Worm (Caenorhabditis elegans) whole organism, L3 larva: ENCODE results near the gene C34F11.2.
A peak's percentile ranks its signal among the peaks of the same experiment; 100 is the strongest.

Experiments used
- R02D3.7 ChIP-seq: fragments of 150-350 bp; optimal IDR thresholded peaks from 2 replicates; lab custom pipeline; 2014; ENCODE audit warnings: missing biosample characterization, missing genetic modification characterization
- ZK546.5 ChIP-seq: sonication (generic microtip); optimal IDR thresholded peaks from 2 replicates; lab custom pipeline; 2017; ENCODE audit warnings: missing biosample characterization, missing genetic modification characterization
- aly-2 ChIP-seq: fragments of 150-350 bp; optimal IDR thresholded peaks from 2 replicates; lab custom pipeline; 2014; ENCODE audit warnings: missing biosample characterization, missing genetic modification characterization
- ama-1 ChIP-seq: fragments of 150-350 bp; optimal IDR thresholded peaks from 2 replicates; lab custom pipeline; 2018
- ceh-16 ChIP-seq: sonication (generic microtip); optimal IDR thresholded peaks from 2 replicates; lab custom pipeline; 2017; ENCODE audit warnings: missing biosample characterization, missing genetic modification characterization
- ceh-28 ChIP-seq: fragments of 150-350 bp; optimal IDR thresholded peaks from 2 replicates; lab custom pipeline; 2014; ENCODE audit warnings: missing biosample characterization, missing genetic modification reagents, missing genetic modification characterization
- ceh-82 ChIP-seq: fragments of 150-350 bp; optimal IDR thresholded peaks from 2 replicates; lab custom pipeline; 2014; ENCODE audit warnings: missing biosample characterization, missing genetic modification characterization
- ceh-9 ChIP-seq: sonication (generic microtip); optimal IDR thresholded peaks from 2 replicates; lab custom pipeline; 2018; ENCODE audit warnings: missing biosample characterization, missing genetic modification characterization
- egl-27 ChIP-seq: sonication (generic microtip); optimal IDR thresholded peaks from 4 replicates; lab custom pipeline; 2017; ENCODE audit warnings: missing biosample characterization, missing genetic modification reagents, missing genetic modification characterization
- egl-5 ChIP-seq: fragments of 150-350 bp; optimal IDR thresholded peaks from 2 replicates; lab custom pipeline; 2017; ENCODE audit warnings: missing biosample characterization, missing genetic modification reagents, missing genetic modification characterization, inconsistent platforms
- elt-1 ChIP-seq: fragments of 150-350 bp; optimal IDR thresholded peaks from 2 replicates; lab custom pipeline; 2014; ENCODE audit warnings: missing biosample characterization, missing genetic modification characterization
- elt-2 ChIP-seq: sonication (generic microtip); optimal IDR thresholded peaks from 2 replicates; lab custom pipeline; 2016; ENCODE audit warnings: missing genetic modification reagents, mild to moderate bottlenecking, missing genetic modification characterization, missing compliant biosample characterization
- elt-3 ChIP-seq, 3 experiments: fragments of 150-350 bp in 1 of 3; sonication (generic microtip) in 2 of 3; optimal IDR thresholded peaks; 2 replicates in 2 of 3; 4 replicates in 1 of 3; lab custom pipeline; 2014 to 2017; ENCODE audit warnings: missing biosample characterization in 3 of 3, missing genetic modification characterization in 3 of 3
- eor-1 ChIP-seq, 2 experiments: fragments of 150-350 bp; optimal IDR thresholded peaks; 2 replicates each; lab custom pipeline; 2014 to 2018; ENCODE audit warnings: missing biosample characterization in 2 of 2, missing genetic modification characterization in 2 of 2
- fkh-10 ChIP-seq: sonication (generic microtip); optimal IDR thresholded peaks from 2 replicates; lab custom pipeline; 2017; ENCODE audit warnings: missing biosample characterization, missing genetic modification reagents, missing genetic modification characterization
- fkh-2 ChIP-seq: fragments of 150-350 bp; optimal IDR thresholded peaks from 2 replicates; lab custom pipeline; 2014; ENCODE audit warnings: missing biosample characterization, missing genetic modification reagents, missing genetic modification characterization
- hmg-11 ChIP-seq: sonication (generic microtip); optimal IDR thresholded peaks from 2 replicates; lab custom pipeline; 2016; ENCODE audit warnings: missing genetic modification characterization, missing compliant biosample characterization
- jun-1 ChIP-seq: fragments of 150-350 bp; optimal IDR thresholded peaks from 2 replicates; lab custom pipeline; 2014; ENCODE audit warnings: missing biosample characterization, missing genetic modification reagents, missing genetic modification characterization
- lin-15B ChIP-seq: fragments of 150-350 bp; optimal IDR thresholded peaks from 2 replicates; lab custom pipeline; 2014; ENCODE audit warnings: missing biosample characterization, missing genetic modification characterization
- lin-39 ChIP-seq: fragments of 150-350 bp; optimal IDR thresholded peaks from 2 replicates; lab custom pipeline; 2018; ENCODE audit warnings: missing biosample characterization, missing genetic modification reagents, missing genetic modification characterization
- mml-1 ChIP-seq: fragments of 150-350 bp; sonication (generic microtip); optimal IDR thresholded peaks from 3 replicates; lab custom pipeline; 2014; ENCODE audit warnings: missing biosample characterization, missing genetic modification characterization
- nfya-1 ChIP-seq: sonication (generic microtip); optimal IDR thresholded peaks from 2 replicates; lab custom pipeline; 2017; ENCODE audit warnings: missing genetic modification characterization, mild to moderate bottlenecking, missing compliant biosample characterization, antibody characterized with exemption, moderate library complexity; ENCODE audit not compliant: insufficient read depth
- nhr-11 ChIP-seq: fragments of 150-350 bp; optimal IDR thresholded peaks from 2 replicates; lab custom pipeline; 2014; ENCODE audit warnings: missing biosample characterization, missing genetic modification characterization
- nhr-12 ChIP-seq: fragments of 150-350 bp; optimal IDR thresholded peaks from 2 replicates; lab custom pipeline; 2014; ENCODE audit warnings: missing biosample characterization, missing genetic modification characterization
- nhr-23 ChIP-seq: fragments of 150-350 bp; optimal IDR thresholded peaks from 2 replicates; lab custom pipeline; 2014; ENCODE audit warnings: missing biosample characterization, missing genetic modification reagents, missing genetic modification characterization
- nhr-28 ChIP-seq: fragments of 150-350 bp; optimal IDR thresholded peaks from 2 replicates; lab custom pipeline; 2014; ENCODE audit warnings: missing biosample characterization, missing genetic modification characterization
- nhr-67 ChIP-seq: fragments of 150-350 bp; optimal IDR thresholded peaks from 2 replicates; lab custom pipeline; 2014; ENCODE audit warnings: missing biosample characterization, missing genetic modification characterization
- nhr-76 ChIP-seq: fragments of 150-350 bp; sonication (generic microtip); optimal IDR thresholded peaks from 5 replicates; lab custom pipeline; 2014; ENCODE audit warnings: missing biosample characterization, missing genetic modification characterization
- nhr-77 ChIP-seq: fragments of 150-350 bp; optimal IDR thresholded peaks from 2 replicates; lab custom pipeline; 2014; ENCODE audit warnings: missing biosample characterization, missing genetic modification characterization
- pqm-1 ChIP-seq: fragments of 150-350 bp; optimal IDR thresholded peaks from 2 replicates; lab custom pipeline; 2017; ENCODE audit warnings: missing biosample characterization, missing genetic modification characterization, inconsistent platforms
- sea-2 ChIP-seq: fragments of 150-350 bp; sonication (generic microtip); optimal IDR thresholded peaks from 4 replicates; lab custom pipeline; 2014; ENCODE audit warnings: missing biosample characterization, missing genetic modification reagents, missing genetic modification characterization
- skn-1 ChIP-seq: fragments of 150-350 bp; optimal IDR thresholded peaks from 2 replicates; lab custom pipeline; 2014; ENCODE audit warnings: missing biosample characterization, missing genetic modification characterization
- snpc-4 ChIP-seq: fragments of 150-350 bp; optimal IDR thresholded peaks from 2 replicates; lab custom pipeline; 2014; ENCODE audit warnings: missing biosample characterization, missing genetic modification characterization
- tbx-2 ChIP-seq: sonication (generic microtip); optimal IDR thresholded peaks from 2 replicates; lab custom pipeline; 2016; ENCODE audit warnings: mild to moderate bottlenecking, missing genetic modification characterization, missing compliant biosample characterization
- unc-39 ChIP-seq: sonication (generic microtip); optimal IDR thresholded peaks from 4 replicates; lab custom pipeline; 2017; ENCODE audit warnings: missing biosample characterization, missing genetic modification characterization
- unc-62 ChIP-seq: fragments of 150-350 bp; sonication (generic microtip); optimal IDR thresholded peaks from 4 replicates; lab custom pipeline; 2014; ENCODE audit warnings: missing biosample characterization, missing genetic modification reagents, missing genetic modification characterization
- zag-1 ChIP-seq: fragments of 150-350 bp; optimal IDR thresholded peaks from 2 replicates; lab custom pipeline; 2014; ENCODE audit warnings: missing biosample characterization, missing genetic modification characterization
- ztf-11 ChIP-seq: fragments of 150-350 bp; optimal IDR thresholded peaks from 2 replicates; lab custom pipeline; 2014; ENCODE audit warnings: missing biosample characterization, missing genetic modification characterization
- ztf-4 ChIP-seq: fragments of 150-350 bp; optimal IDR thresholded peaks from 2 replicates; lab custom pipeline; 2014; ENCODE audit warnings: missing biosample characterization, missing genetic modification characterization

C34F11.2 gene

DNA sequence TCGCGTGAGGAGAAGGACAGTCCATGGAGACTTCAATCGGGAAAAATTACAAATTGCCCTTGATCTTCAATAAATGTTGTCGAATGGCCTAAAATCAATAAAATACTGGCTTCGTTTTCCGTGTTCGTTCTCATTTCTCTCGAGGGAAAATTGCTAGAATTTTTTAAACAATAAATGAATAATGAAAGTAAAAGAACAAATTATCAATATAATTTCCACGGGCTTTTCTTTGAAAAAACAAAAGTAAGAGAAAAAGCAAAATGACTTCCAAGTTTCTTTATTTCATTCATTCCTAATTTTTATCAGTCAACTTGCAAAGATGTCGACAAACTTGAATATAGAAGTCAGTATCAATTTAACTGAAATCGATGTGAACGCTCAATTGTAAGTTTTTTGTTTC lies 605 bp downstream of the C34F11.2 start, which contains the start of gene C34F11.1:
C34F11.1 (plus strand) TSS at position 301 of the 400 bp plus-strand sequence.
- TF ChIP-seq nhr-28 (tag; lab: Kevin White, UChicago) (no peak), nhr-11 (tag; lab: Kevin White, UChicago) (no peak), elt-3 (tag; optimal IDR thresholded peaks at IDR 0.05; lab: Kevin White, UChicago) (no peak), ztf-11 (no peak), nhr-76 (no peak), jun-1 (no peak), ceh-9 (tag; lab: Kevin White, UChicago) (no peak), aly-2 (tag; lab: Kevin White, UChicago) (no peak), lin-15B (tag; lab: Kevin White, UChicago) (no peak), pqm-1 (tag; lab: Kevin White, UChicago) (no peak), ztf-4 (no peak), nhr-23 (tag; lab: Kevin White, UChicago) (no peak), skn-1 (no peak), ama-1 (lab: Kevin White, UChicago) (no peak), R02D3.7 (tag; lab: Kevin White, UChicago) (no peak), ZK546.5 (no peak), mml-1 (tag; lab: Kevin White, UChicago) (no peak), sea-2 (no peak), fkh-2 (tag; lab: Kevin White, UChicago) (no peak)
- TF ChIP-seq, all 47 proteins: peak for 0

DNA sequence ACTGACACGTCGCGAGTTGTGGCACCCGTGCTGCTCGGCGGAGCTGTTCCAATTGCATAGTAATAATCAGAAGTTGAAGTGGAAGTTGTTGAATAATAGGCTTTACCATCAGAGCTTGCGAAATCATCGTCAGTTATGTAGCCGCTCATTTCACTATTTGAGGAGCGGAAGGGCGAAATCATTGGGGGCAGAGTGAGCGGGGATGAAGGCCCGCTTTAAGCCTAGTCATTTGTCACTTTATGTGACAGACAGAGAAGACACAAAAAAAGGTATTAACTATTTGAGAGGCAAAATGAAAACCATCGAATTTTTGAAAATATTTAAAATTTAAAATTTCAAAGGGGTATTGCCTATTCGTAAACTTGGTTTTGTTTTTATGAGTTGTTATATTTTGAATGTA lies 6.3 kb downstream of the C34F11.2 start:
- TF ChIP-seq mml-1 (tag; lab: Kevin White, UChicago): no peak
- peak; percentile 63 for TF ChIP-seq lin-39
- peak; percentile 6 for TF ChIP-seq elt-1 (tag; lab: Kevin White, UChicago)
- TF ChIP-seq hmg-11 (tag; lab: Kevin White, UChicago): no peak

DNA sequence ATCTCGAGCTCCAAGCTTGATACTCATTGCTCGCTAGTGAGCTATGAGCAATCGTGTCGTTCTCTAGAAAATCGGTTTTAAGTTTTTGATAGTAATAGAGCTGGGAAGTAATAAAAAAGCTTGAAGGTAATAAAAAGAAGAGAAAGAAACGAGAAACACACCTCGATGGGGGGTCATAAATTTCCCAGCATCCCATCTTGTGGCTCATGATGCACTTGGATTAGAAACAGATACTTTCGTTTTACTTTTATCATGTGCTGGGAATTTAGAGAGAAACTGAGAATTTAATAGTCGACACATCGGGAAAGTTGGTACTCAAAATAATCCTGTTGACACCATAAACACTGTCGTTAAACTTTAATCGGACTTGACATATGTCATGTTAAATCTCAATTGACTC lies 8.6 kb downstream of the C34F11.2 start:
- TF ChIP-seq unc-39 (tag; lab: Kevin White, UChicago): no peak
- TF ChIP-seq egl-5 (tag; lab: Kevin White, UChicago): peak; percentile 91

DNA sequence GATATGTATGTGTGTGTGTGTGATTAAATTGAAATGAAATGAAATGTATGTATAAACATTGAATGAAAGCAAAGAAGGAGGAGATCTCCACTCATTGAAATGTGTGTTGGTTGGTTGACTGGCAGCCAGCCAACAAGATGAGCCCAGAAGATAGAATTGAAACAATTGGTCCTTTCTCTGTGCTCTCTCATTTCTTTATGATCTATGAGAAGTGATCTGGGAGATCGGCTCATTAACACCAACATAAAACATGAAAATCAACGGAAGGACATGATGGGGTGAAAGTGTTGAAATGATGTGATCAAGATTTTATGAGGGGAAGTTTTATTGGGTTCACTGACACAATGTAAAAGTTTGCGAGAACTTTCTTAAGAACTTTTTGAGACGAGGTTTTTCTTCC lies 10.8 kb downstream of the C34F11.2 start:
- TF ChIP-seq egl-5 (tag; lab: Kevin White, UChicago) (peak; percentile 88), elt-1 (tag; lab: Kevin White, UChicago) (no peak), nfya-1 (tag; lab: Kevin White, UChicago) (peak; percentile 36), fkh-10 (no peak), nhr-77 (no peak), ztf-4 (no peak), skn-1 (no peak)
- TF ChIP-seq, all 47 proteins: peak for 2

DNA sequence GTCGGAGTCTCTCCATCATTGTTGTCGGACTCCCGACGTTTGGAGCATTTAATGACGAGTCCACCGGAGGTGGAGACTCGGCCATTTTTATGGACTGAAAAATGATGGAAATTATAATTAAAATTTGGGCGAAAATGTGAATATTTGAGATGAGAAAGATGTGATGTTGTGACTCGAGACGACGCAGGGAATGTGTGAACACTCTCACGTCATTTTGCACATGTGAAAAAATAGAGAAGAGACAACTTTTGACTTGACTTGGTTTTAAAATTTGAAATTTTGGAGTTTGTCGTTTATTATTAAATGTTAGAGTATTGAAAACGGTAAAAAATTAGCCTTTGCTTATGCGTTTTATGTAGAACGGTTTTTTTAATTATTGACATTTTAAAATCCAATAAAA lies 13.2 kb downstream of the C34F11.2 start, which contains the start of gene dsh-1:
dsh-1 (minus strand) TSS at position 101 of the 400 bp plus-strand sequence.
- TF ChIP-seq ztf-4: no peak
- no peak for TF ChIP-seq nfya-1 (tag; lab: Kevin White, UChicago)
- TF ChIP-seq mml-1 (tag; lab: Kevin White, UChicago): no peak
- TF ChIP-seq hmg-11 (tag; lab: Kevin White, UChicago): peak; percentile 25
- TF ChIP-seq elt-1 (tag; lab: Kevin White, UChicago): no peak

DNA sequence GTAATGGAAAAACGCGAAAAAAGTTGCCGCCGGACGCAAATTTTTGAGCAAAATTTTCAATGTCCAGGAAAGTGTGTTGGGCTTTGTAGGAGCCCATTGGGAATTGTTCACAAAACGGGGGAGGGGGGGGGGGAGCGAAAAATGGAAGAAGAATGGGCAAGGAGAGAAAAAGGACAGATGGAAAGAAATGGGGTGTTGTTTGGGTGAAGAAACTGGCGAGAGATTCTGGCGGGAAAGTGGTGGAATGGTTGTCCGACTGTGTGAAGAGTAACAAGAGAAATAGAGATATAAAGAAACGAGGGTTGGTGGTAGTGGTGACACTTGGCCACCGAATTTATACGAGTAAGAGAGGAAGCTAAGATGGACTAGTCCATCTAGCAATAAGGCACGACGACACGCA lies 14.2 kb downstream of the C34F11.2 start:
- TF ChIP-seq ceh-9 (tag; lab: Kevin White, UChicago) (no peak), zag-1 (tag; lab: Kevin White, UChicago) (no peak), nhr-28 (tag; lab: Kevin White, UChicago) (no peak), ztf-4 (no peak), lin-39 (peak; percentile 58), ceh-28 (tag; lab: Kevin White, UChicago) (no peak), hmg-11 (tag; lab: Kevin White, UChicago) (no peak), R02D3.7 (tag; lab: Kevin White, UChicago) (no peak), elt-3 (tag; optimal IDR thresholded peaks at IDR 0.05; lab: Kevin White, UChicago) (no peak), nhr-12 (tag; lab: Kevin White, UChicago) (no peak), mml-1 (tag; lab: Kevin White, UChicago) (no peak), snpc-4 (tag; lab: Kevin White, UChicago) (no peak), ceh-82 (tag; lab: Kevin White, UChicago) (no peak), tbx-2 (tag; lab: Kevin White, UChicago) (no peak), nhr-76 (no peak), nfya-1 (tag; lab: Kevin White, UChicago) (peak; percentile 43), skn-1 (no peak), nhr-77 (no peak), elt-1 (tag; lab: Kevin White, UChicago) (no peak), elt-2 (tag; lab: Kevin White, UChicago) (no peak), lin-15B (tag; lab: Kevin White, UChicago) (peak; percentile 59), ama-1 (lab: Kevin White, UChicago) (no peak), fkh-2 (tag; lab: Kevin White, UChicago) (no peak), unc-39 (tag; lab: Kevin White, UChicago) (no peak), eor-1 (tag; optimal IDR thresholded peaks at IDR 0.05; lab: Kevin White, UChicago) (no peak), ZK546.5 (no peak), nhr-23 (tag; lab: Kevin White, UChicago) (no peak), ceh-16 (tag; lab: Kevin White, UChicago) (no peak), fkh-10 (no peak), egl-5 (tag; lab: Kevin White, UChicago) (peak; percentile 23), nhr-67 (tag; lab: Kevin White, UChicago) (no peak), unc-62 (GFP tag; lab: Kevin White, UChicago) (no peak), egl-27 (tag; lab: Kevin White, UChicago) (no peak), jun-1 (no peak)
